Fruit fly (Drosophila melanogaster) whole organism, prepupa: ENCODE results near the gene dac.
A peak's percentile ranks its signal among the peaks of the same experiment; 100 is the strongest.

Experiments
- CG10631 ChIP-seq: fragments of 200-800 bp; sonication (Bioruptor generic); optimal IDR thresholded peaks from 2 replicates; lab custom pipeline; 2016; ENCODE audit warnings: missing biosample characterization, missing genetic modification characterization
- CG10669 ChIP-seq: fragments of 200-800 bp; sonication (Bioruptor generic); optimal IDR thresholded peaks from 3 replicates; lab custom pipeline; 2018; ENCODE audit warnings: missing biosample characterization, mild to moderate bottlenecking, missing genetic modification characterization, moderate library complexity
- CG11762 ChIP-seq: fragments of 200-800 bp; sonication (Bioruptor generic); optimal IDR thresholded peaks from 3 replicates; lab custom pipeline; 2016; ENCODE audit warnings: missing biosample characterization, missing genetic modification characterization; ENCODE audit not compliant: insufficient read depth
- CG11902 ChIP-seq: fragments of 200-800 bp; sonication (Bioruptor generic); optimal IDR thresholded peaks from 3 replicates; lab custom pipeline; 2016; ENCODE audit warnings: missing biosample characterization, missing genetic modification characterization
- CG1621 ChIP-seq: fragments of 200-800 bp; sonication (Bioruptor generic); optimal IDR thresholded peaks from 3 replicates; lab custom pipeline; 2018; ENCODE audit warnings: missing biosample characterization, mild to moderate bottlenecking, missing genetic modification characterization
- CG16779 ChIP-seq: fragments of 200-800 bp; sonication (Bioruptor generic); optimal IDR thresholded peaks from 3 replicates; lab custom pipeline; 2017; ENCODE audit warnings: missing biosample characterization, mild to moderate bottlenecking, missing genetic modification characterization
- CG31627 ChIP-seq: fragments of 200-800 bp; sonication (Bioruptor generic); optimal IDR thresholded peaks from 3 replicates; lab custom pipeline; 2016; ENCODE audit warnings: missing biosample characterization, missing genetic modification characterization
- CG32006 ChIP-seq: fragments of 200-800 bp; sonication (Bioruptor generic); optimal IDR thresholded peaks from 3 replicates; lab custom pipeline; 2017; ENCODE audit warnings: missing biosample characterization, mild to moderate bottlenecking, missing genetic modification characterization
- CG3919 ChIP-seq: fragments of 200-800 bp; sonication (Bioruptor generic); optimal IDR thresholded peaks from 3 replicates; lab custom pipeline; 2016; ENCODE audit warnings: missing biosample characterization, missing genetic modification characterization
- CG4318 ChIP-seq: fragments of 200-800 bp; sonication (Bioruptor generic); optimal IDR thresholded peaks from 3 replicates; lab custom pipeline; 2017; ENCODE audit warnings: missing biosample characterization, mild to moderate bottlenecking, missing genetic modification characterization
- CG6163 ChIP-seq: fragments of 200-800 bp; sonication (Bioruptor generic); IDR thresholded peaks from 3 replicates; pipeline ENCODE4 v1.3.6; 2022; ENCODE audit warnings: missing biosample characterization, missing genetic modification characterization
- CG6276 ChIP-seq: fragments of 200-800 bp; sonication (Bioruptor generic); optimal IDR thresholded peaks from 2 replicates; lab custom pipeline; 2017; ENCODE audit warnings: missing biosample characterization, mild to moderate bottlenecking, missing genetic modification characterization
- CG6808 ChIP-seq: fragments of 200-800 bp; sonication (Bioruptor generic); optimal IDR thresholded peaks from 3 replicates; lab custom pipeline; 2017; ENCODE audit warnings: missing biosample characterization, missing genetic modification characterization, mild to moderate bottlenecking, moderate library complexity, missing genetic modification reagents
- CG7368 ChIP-seq: fragments of 200-800 bp; sonication (Bioruptor generic); optimal IDR thresholded peaks from 3 replicates; lab custom pipeline; 2016; ENCODE audit warnings: missing biosample characterization, missing genetic modification characterization
- CG8119 ChIP-seq: fragments of 200-800 bp; sonication (Bioruptor generic); IDR thresholded peaks from 3 replicates; pipeline ENCODE4 v1.3.6; 2022; ENCODE audit warnings: missing biosample characterization, missing genetic modification characterization
- CG8632 ChIP-seq: fragments of 200-800 bp; sonication (Bioruptor generic); optimal IDR thresholded peaks from 3 replicates; lab custom pipeline; 2016; ENCODE audit warnings: missing biosample characterization, missing genetic modification characterization
- Eip78C ChIP-seq: fragments of 200-800 bp; sonication (Bioruptor generic); peaks from one replicate; lab custom pipeline; 2016; ENCODE audit warnings: missing biosample characterization, missing genetic modification characterization
- Ets21C ChIP-seq: fragments of 200-800 bp; sonication (Bioruptor generic); optimal IDR thresholded peaks from 3 replicates; lab custom pipeline; 2016; ENCODE audit warnings: missing biosample characterization, missing genetic modification characterization
- Ets96B ChIP-seq: fragments of 200-800 bp; optimal IDR thresholded peaks from 2 replicates; lab custom pipeline; 2019; ENCODE audit warnings: missing biosample characterization, mild to moderate bottlenecking, missing genetic modification characterization, moderate library complexity
- Gug ChIP-seq: fragments of 200-800 bp; sonication (Bioruptor generic); IDR thresholded peaks from 2 replicates; pipeline ENCODE4 v1.3.6; 2022; ENCODE audit warnings: missing biosample characterization, missing genetic modification characterization
- Hr38 ChIP-seq: sonication (Bioruptor generic); optimal IDR thresholded peaks from 2 replicates; lab custom pipeline; 2016; ENCODE audit warnings: missing biosample characterization, missing genetic modification characterization
- Hr39 ChIP-seq: fragments of 200-800 bp; sonication (Bioruptor generic); optimal IDR thresholded peaks from 2 replicates; lab custom pipeline; 2016; ENCODE audit warnings: missing biosample characterization, missing genetic modification characterization
- Hr4 ChIP-seq: fragments of 200-800 bp; sonication (Bioruptor generic); optimal IDR thresholded peaks from 3 replicates; lab custom pipeline; 2016; ENCODE audit warnings: missing biosample characterization, missing genetic modification characterization
- Lpt ChIP-seq: fragments of 200-800 bp; sonication (Bioruptor generic); optimal IDR thresholded peaks from 3 replicates; lab custom pipeline; 2016; ENCODE audit warnings: missing biosample characterization, missing genetic modification characterization
- Met ChIP-seq: fragments of 200-800 bp; sonication (Bioruptor generic); optimal IDR thresholded peaks from 3 replicates; lab custom pipeline; 2016; ENCODE audit warnings: missing biosample characterization, missing genetic modification characterization
- OdsH ChIP-seq: fragments of 200-800 bp; sonication (Bioruptor generic); optimal IDR thresholded peaks from 3 replicates; lab custom pipeline; 2016; ENCODE audit warnings: missing biosample characterization, missing genetic modification characterization
- Smox ChIP-seq: fragments of 200-800 bp; sonication (Bioruptor generic); optimal IDR thresholded peaks from 3 replicates; lab custom pipeline; 2016; ENCODE audit warnings: missing biosample characterization, missing genetic modification characterization
- Sox102F ChIP-seq: fragments of 200-800 bp; sonication (Bioruptor generic); optimal IDR thresholded peaks from 2 replicates; lab custom pipeline; 2016; ENCODE audit warnings: missing biosample characterization, mild to moderate bottlenecking, missing genetic modification characterization
- Sox14 ChIP-seq: fragments of 200-800 bp; sonication (Bioruptor generic); optimal IDR thresholded peaks from 3 replicates; lab custom pipeline; 2016; ENCODE audit warnings: missing biosample characterization, missing genetic modification characterization
- Sox15 ChIP-seq: fragments of 200-800 bp; sonication (Bioruptor generic); optimal IDR thresholded peaks from 3 replicates; lab custom pipeline; 2016; ENCODE audit warnings: missing biosample characterization, missing genetic modification characterization
- achi ChIP-seq: fragments of 200-800 bp; sonication (Bioruptor generic); optimal IDR thresholded peaks from 3 replicates; lab custom pipeline; 2016; ENCODE audit warnings: missing biosample characterization, missing genetic modification characterization
- acj6 ChIP-seq: fragments of 200-800 bp; sonication (Bioruptor generic); optimal IDR thresholded peaks from 3 replicates; lab custom pipeline; 2016; ENCODE audit warnings: missing biosample characterization, missing genetic modification characterization
- cyc ChIP-seq: fragments of 200-800 bp; sonication (Bioruptor generic); optimal IDR thresholded peaks from 3 replicates; lab custom pipeline; 2016; ENCODE audit warnings: missing biosample characterization, missing genetic modification characterization
- eg ChIP-seq: fragments of 200-800 bp; sonication (Bioruptor generic); IDR thresholded peaks from 3 replicates; pipeline ENCODE4 v1.3.6; 2022; ENCODE audit warnings: missing biosample characterization, missing genetic modification characterization
- fkh ChIP-seq: fragments of 200-800 bp; sonication (Bioruptor generic); optimal IDR thresholded peaks from 3 replicates; lab custom pipeline; 2017; ENCODE audit warnings: missing biosample characterization, mild to moderate bottlenecking, missing genetic modification characterization, moderate library complexity
- ss ChIP-seq, 2 experiments: fragments of 200-800 bp; sonication (Bioruptor generic); optimal IDR thresholded peaks; 2 replicates in 1 of 2; 3 replicates in 1 of 2; lab custom pipeline; 2017 to 2018; ENCODE audit warnings: mild to moderate bottlenecking in 2 of 2, missing biosample characterization in 2 of 2, missing genetic modification characterization in 2 of 2, moderate library complexity in 1 of 2
- svp ChIP-seq: fragments of 200-800 bp; sonication (Bioruptor generic); peaks from one replicate; lab custom pipeline; 2016; ENCODE audit warnings: missing biosample characterization, missing genetic modification characterization
- topi ChIP-seq: fragments of 200-800 bp; sonication (Bioruptor generic); optimal IDR thresholded peaks from 3 replicates; lab custom pipeline; 2016; ENCODE audit warnings: missing biosample characterization, missing genetic modification characterization
- vri ChIP-seq: fragments of 200-800 bp; sonication (Bioruptor generic); optimal IDR thresholded peaks from 3 replicates; lab custom pipeline; 2016; ENCODE audit warnings: missing biosample characterization, mild to moderate bottlenecking, missing genetic modification characterization

Gene dac

DNA sequence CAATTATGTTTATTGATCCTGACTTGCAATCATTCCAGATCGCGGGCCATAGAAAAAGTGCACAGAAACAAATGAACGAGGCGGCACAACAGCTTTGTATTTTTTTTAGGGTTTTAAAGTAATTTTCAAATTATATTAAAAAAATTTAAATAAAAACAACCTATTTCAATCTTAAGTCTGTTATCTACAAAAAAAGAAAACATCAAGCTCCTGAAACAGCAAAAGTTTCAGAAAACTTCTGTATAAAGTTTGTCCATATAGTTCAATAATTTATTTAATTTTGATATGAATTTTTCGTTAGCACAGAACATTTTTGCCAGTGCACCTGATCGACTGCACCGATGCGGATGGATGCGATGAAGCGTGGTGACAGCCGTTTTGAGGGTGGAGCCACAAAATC is 16.0 kb downstream of the dac start:
- TF ChIP-seq svp (GFP tag; lab: Kevin White, UChicago), result peak; percentile 30
- peak; percentile 12 for TF ChIP-seq achi
- no peak for TF ChIP-seq acj6
- no peak for TF ChIP-seq Ets96B
- peak; percentile 4 for TF ChIP-seq Hr4 (GFP tag; lab: Kevin White, UChicago)
- no peak for TF ChIP-seq Sox14 (GFP tag; lab: Kevin White, UChicago)
- TF ChIP-seq CG32006 (GFP tag; lab: Kevin White, UChicago), result peak; percentile 59
- peak; percentile 42; the same call in 1 of the 3 replicates for TF ChIP-seq CG8119 (GFP tag; lab: Robert Waterston, UW)
- TF ChIP-seq CG4318, result peak; percentile 4
- TF ChIP-seq Eip78C, result peak; percentile 56

- TF ChIP-seq ss (GFP tag; optimal IDR thresholded peaks at IDR 0.05; lab: Kevin White, UChicago), result peak in 1 of 2 experiments; percentile 90
- TF ChIP-seq Eip78C, result peak; percentile 42
- TF ChIP-seq Gug (GFP tag; lab: Robert Waterston, UW), result no peak
- TF ChIP-seq vri, result peak; percentile 34
These were observed 22.1 kb downstream of the dac start for dm6 chr2L:16463657-16464056.

dm6 chr2L:16458385-16458784 is 27.4 kb downstream of the dac start:
- TF ChIP-seq CG11762, result no peak
- TF ChIP-seq ss (GFP tag; optimal IDR thresholded peaks at IDR 0.05; lab: Kevin White, UChicago), result peak in 1 of 2 experiments; percentile 95
- no peak for TF ChIP-seq Sox102F (GFP tag; lab: Kevin White, UChicago)
- no peak for TF ChIP-seq cyc (GFP tag; lab: Kevin White, UChicago)
- no peak for TF ChIP-seq CG6276

dm6 chr2L:16451858-16452257 is 33.9 kb downstream of the dac start:
- no peak for TF ChIP-seq Met
- peak; percentile 68 for TF ChIP-seq fkh (GFP tag; lab: Kevin White, UChicago)

- TF ChIP-seq svp (GFP tag; lab: Kevin White, UChicago), result peak; percentile 94
- peak; percentile 79 for TF ChIP-seq fkh (GFP tag; lab: Kevin White, UChicago)
- TF ChIP-seq Met, result no peak
- no peak for TF ChIP-seq Lpt (GFP tag; lab: Kevin White, UChicago)
- TF ChIP-seq Sox15 (GFP tag; lab: Kevin White, UChicago), result no peak
- peak; percentile 49 for TF ChIP-seq vri
- TF ChIP-seq CG8119 (GFP tag; lab: Robert Waterston, UW), result 0 out of 3 replicates have a peak, but pooled peaks have one; percentile 17
- no peak for TF ChIP-seq cyc (GFP tag; lab: Kevin White, UChicago)
- TF ChIP-seq Eip78C, result peak; percentile 18
- TF ChIP-seq eg (GFP tag; lab: Robert Waterston, UW), result 0 out of 3 replicates have a peak, but pooled peaks have one; percentile 27
- no peak for TF ChIP-seq Ets21C
- TF ChIP-seq Sox14 (GFP tag; lab: Kevin White, UChicago), result no peak
These were observed 34.9 kb downstream of the dac start, which contains the start of gene Idgf3 for dm6 chr2L:16450891-16451290. TSS of gene Idgf3 (plus strand) at chr2L:16450907.

- TF ChIP-seq Met (peak; percentile 69), Sox102F (GFP tag; lab: Kevin White, UChicago) (peak; percentile 16), CG3919 (GFP tag; lab: Kevin White, UChicago) (peak; percentile 54), Lpt (GFP tag; lab: Kevin White, UChicago) (peak; percentile 42), Ets21C (no peak), CG16779 (tag; lab: Kevin White, UChicago) (peak; percentile 83), OdsH (GFP tag; lab: Kevin White, UChicago) (peak; percentile 77), CG11902 (peak; percentile 23), ss (GFP tag; optimal IDR thresholded peaks at IDR 0.05; lab: Kevin White, UChicago) (peak; percentile 60 to 79), CG31627 (peak; percentile 10), CG10669 (GFP tag; lab: Kevin White, UChicago) (peak; percentile 47), CG6808 (GFP tag; lab: Kevin White, UChicago) (peak; percentile 60), CG7368 (GFP tag; lab: Kevin White, UChicago) (peak; percentile 49), CG10631 (peak; percentile 83), CG8632 (GFP tag; lab: Kevin White, UChicago) (peak; percentile 85), Sox15 (GFP tag; lab: Kevin White, UChicago) (peak; percentile 70), CG1621 (tag; lab: Kevin White, UChicago) (no peak), CG8119 (GFP tag; lab: Robert Waterston, UW) (peak; percentile 94), Hr38 (GFP tag; lab: Kevin White, UChicago) (no peak), Smox (GFP tag; lab: Kevin White, UChicago) (peak; percentile 36), CG6163 (GFP tag; lab: Robert Waterston, UW) (0 out of 3 replicates have a peak, but pooled peaks have one; percentile 50), cyc (GFP tag; lab: Kevin White, UChicago) (peak; percentile 6), Hr39 (GFP tag; lab: Kevin White, UChicago) (no peak), Ets96B (peak; percentile 65), topi (peak; percentile 36), svp (GFP tag; lab: Kevin White, UChicago) (peak; percentile 36)
These were observed 37.2 kb downstream of the dac start, which contains the start of gene CG5888 for dm6 chr2L:16448451-16449206. TSS of gene CG5888 (minus strand) at chr2L:16448469.
